Worm (Caenorhabditis elegans) whole organism, L2 larva: Measurements from ENCODE around the gene nhr-50.

Experiments
- elt-3 ChIP-seq: sonication (generic microtip); optimal IDR thresholded peaks from 2 replicates; lab custom pipeline; 2017; ENCODE audit warnings: missing biosample characterization, missing genetic modification characterization
- lin-13 ChIP-seq: fragments of 150-350 bp; optimal IDR thresholded peaks from 2 replicates; lab custom pipeline; 2014; ENCODE audit warnings: missing biosample characterization, missing genetic modification reagents, missing genetic modification characterization

DNA sequence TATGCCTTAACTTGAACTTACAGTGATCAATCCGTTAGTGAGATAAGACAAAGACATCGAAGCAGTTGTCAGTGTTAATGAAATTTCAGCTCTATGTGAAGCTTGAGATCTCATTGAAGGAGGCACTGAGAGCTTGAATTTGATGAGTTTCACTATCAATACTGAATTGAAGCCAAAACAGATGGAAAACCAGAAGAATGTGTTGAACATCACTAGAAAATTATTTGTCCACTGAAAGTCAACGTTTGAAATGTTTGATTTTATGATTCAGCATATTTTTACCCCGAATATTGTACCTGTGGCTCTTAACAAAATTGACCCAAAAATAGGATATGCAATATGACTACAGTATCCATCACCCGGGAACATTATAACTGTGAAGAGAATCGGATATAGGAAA lies 29.6 kb downstream of the nhr-50 start:
- TF ChIP-seq lin-13 (GFP tag; lab: Kevin White, UChicago) (no peak), elt-3 (tag; lab: Kevin White, UChicago) (no peak)
